Worm (Caenorhabditis elegans) whole organism, young adult: ENCODE data around the gene Y37E11AL.3.

Source experiments
- B0261.1 ChIP-seq: sonication (generic microtip); optimal IDR thresholded peaks from 2 replicates; lab custom pipeline; 2016; ENCODE audit warnings: mild to moderate bottlenecking, missing genetic modification characterization, moderate library complexity, missing compliant biosample characterization
- B0336.3 ChIP-seq: fragments of 200-800 bp; sonication (Bioruptor generic); IDR thresholded peaks from 2 replicates; pipeline ENCODE4 v1.3.6; 2022; ENCODE audit warnings: missing genetic modification characterization, missing compliant biosample characterization
- C17E4.6 ChIP-seq: fragments of 200-800 bp; sonication (Bioruptor generic); IDR thresholded peaks from 2 replicates; pipeline ENCODE4 v1.3.6; 2022; ENCODE audit warnings: missing genetic modification reagents, missing genetic modification characterization, missing compliant biosample characterization
- F10E7.11 ChIP-seq: sonication (generic microtip); optimal IDR thresholded peaks from 2 replicates; lab custom pipeline; 2017; ENCODE audit warnings: mild to moderate bottlenecking, missing genetic modification characterization, moderate library complexity, missing compliant biosample characterization
- F23B12.7 ChIP-seq: sonication (generic microtip); optimal IDR thresholded peaks from 2 replicates; lab custom pipeline; 2017; ENCODE audit warnings: missing genetic modification characterization, mild to moderate bottlenecking, missing compliant biosample characterization, antibody characterized with exemption, moderate library complexity; ENCODE audit not compliant: insufficient read depth
- F37B4.10 ChIP-seq: fragments of 200-800 bp; sonication (Bioruptor generic); IDR thresholded peaks from 2 replicates; pipeline ENCODE4 v1.3.6; 2022; ENCODE audit warnings: missing genetic modification characterization, missing compliant biosample characterization
- F39B2.1 ChIP-seq: fragments of 200-800 bp; sonication (Bioruptor generic); IDR thresholded peaks from 2 replicates; pipeline ENCODE4 v1.3.6; 2022; ENCODE audit warnings: missing genetic modification reagents, missing genetic modification characterization, missing compliant biosample characterization
- F49E8.2 ChIP-seq: sonication (generic microtip); optimal IDR thresholded peaks from 3 replicates; lab custom pipeline; 2017; ENCODE audit warnings: missing genetic modification characterization, mild to moderate bottlenecking, missing compliant biosample characterization, antibody characterized with exemption, moderate library complexity; ENCODE audit not compliant: insufficient read depth
- F55B11.4 ChIP-seq: sonication (generic microtip); optimal IDR thresholded peaks from 2 replicates; lab custom pipeline; 2016; ENCODE audit warnings: missing compliant biosample characterization, missing genetic modification characterization, borderline replicate concordance; ENCODE audit not compliant: insufficient read depth
- F57C9.4 ChIP-seq: sonication (generic microtip); optimal IDR thresholded peaks from 2 replicates; lab custom pipeline; 2017; ENCODE audit warnings: mild to moderate bottlenecking, missing genetic modification characterization, missing compliant biosample characterization
- Y67H2A.10 ChIP-seq: fragments of 200-800 bp; sonication (Bioruptor generic); conservative IDR thresholded peaks from 2 replicates; pipeline ENCODE4 v1.3.6; 2022; ENCODE audit warnings: missing genetic modification reagents, missing genetic modification characterization, missing compliant biosample characterization
- Y79H2A.3 ChIP-seq: fragments of 200-800 bp; sonication (Bioruptor generic); conservative IDR thresholded peaks from 2 replicates; pipeline ENCODE4 v1.3.6; 2022; ENCODE audit warnings: missing genetic modification reagents, missing genetic modification characterization, missing compliant biosample characterization
- aptf-2 ChIP-seq: fragments of 200-800 bp; sonication (Bioruptor generic); conservative IDR thresholded peaks from 2 replicates; pipeline ENCODE4 v1.3.6; 2022; ENCODE audit warnings: missing genetic modification reagents, missing genetic modification characterization, missing compliant biosample characterization
- atf-7 ChIP-seq: sonication (generic microtip); optimal IDR thresholded peaks from 2 replicates; lab custom pipeline; 2017; ENCODE audit warnings: mild to moderate bottlenecking, missing genetic modification characterization, missing compliant biosample characterization
- attf-6 ChIP-seq: fragments of 200-800 bp; sonication (Bioruptor generic); IDR thresholded peaks from 2 replicates; pipeline ENCODE4 v1.3.6; 2022; ENCODE audit warnings: missing genetic modification reagents, missing genetic modification characterization, missing compliant biosample characterization
- cebp-2 ChIP-seq: fragments of 200-800 bp; sonication (Bioruptor generic); IDR thresholded peaks from 2 replicates; pipeline ENCODE4 v1.3.6; 2022; ENCODE audit warnings: missing genetic modification characterization, missing compliant biosample characterization
- ceh-58 ChIP-seq: fragments of 200-800 bp; sonication (Bioruptor generic); IDR thresholded peaks from 2 replicates; pipeline ENCODE4 v1.3.6; 2022; ENCODE audit warnings: missing genetic modification characterization, missing compliant biosample characterization
- ceh-91 ChIP-seq: fragments of 200-800 bp; sonication (Bioruptor generic); IDR thresholded peaks from 2 replicates; pipeline ENCODE4 v1.3.6; 2022; ENCODE audit warnings: missing genetic modification reagents, missing genetic modification characterization, missing compliant biosample characterization
- dpff-1 ChIP-seq: sonication (generic microtip); optimal IDR thresholded peaks from 2 replicates; lab custom pipeline; 2017; ENCODE audit warnings: mild to moderate bottlenecking, missing genetic modification characterization, missing compliant biosample characterization
- him-1 ChIP-seq: sonication (generic microtip); optimal IDR thresholded peaks from 2 replicates; lab custom pipeline; 2016; ENCODE audit warnings: missing genotype, missing genetic modification reagents, missing genetic modification characterization, missing compliant biosample characterization
- lag-1 ChIP-seq: fragments of 200-800 bp; sonication (Bioruptor generic); IDR thresholded peaks from 2 replicates; pipeline ENCODE4 v1.3.6; 2022; ENCODE audit warnings: missing genetic modification reagents, missing genetic modification characterization, missing compliant biosample characterization
- lin-54 ChIP-seq: fragments of 200-800 bp; sonication (Bioruptor generic); optimal IDR thresholded peaks from 2 replicates; lab custom pipeline; 2018; ENCODE audit warnings: mild to moderate bottlenecking, missing genetic modification characterization, missing compliant biosample characterization
- madf-3 ChIP-seq: fragments of 200-800 bp; sonication (Bioruptor generic); IDR thresholded peaks from 2 replicates; pipeline ENCODE4 v1.3.6; 2022; ENCODE audit warnings: missing genetic modification reagents, missing genetic modification characterization, missing compliant biosample characterization
- nfya-1 ChIP-seq: sonication (generic microtip); optimal IDR thresholded peaks from 2 replicates; lab custom pipeline; 2017; ENCODE audit warnings: antibody characterized with exemption, missing compliant biosample characterization, missing genetic modification characterization, borderline replicate concordance; ENCODE audit not compliant: insufficient read depth
- nhr-179 ChIP-seq: sonication (generic microtip); optimal IDR thresholded peaks from 2 replicates; lab custom pipeline; 2016; ENCODE audit warnings: mild to moderate bottlenecking, missing genetic modification characterization, missing compliant biosample characterization
- nhr-80 ChIP-seq: sonication (generic microtip); optimal IDR thresholded peaks from 2 replicates; lab custom pipeline; 2016; ENCODE audit warnings: missing genetic modification characterization, missing compliant biosample characterization
- rcor-1 ChIP-seq: fragments of 200-800 bp; sonication (Bioruptor generic); IDR thresholded peaks from 2 replicates; pipeline ENCODE4 v1.3.6; 2022; ENCODE audit warnings: missing genetic modification reagents, missing genetic modification characterization, missing compliant biosample characterization
- sea-2 ChIP-seq: fragments of 200-800 bp; sonication (Bioruptor generic); IDR thresholded peaks from 2 replicates; pipeline ENCODE4 v1.3.6; 2022; ENCODE audit warnings: missing genetic modification characterization, missing compliant biosample characterization
- xnd-1 ChIP-seq: sonication (generic microtip); optimal IDR thresholded peaks from 2 replicates; lab custom pipeline; 2016; ENCODE audit warnings: missing genotype, missing genetic modification reagents, missing genetic modification characterization, missing compliant biosample characterization
- zfh-2 ChIP-seq: fragments of 200-800 bp; sonication (Bioruptor generic); conservative IDR thresholded peaks from 2 replicates; pipeline ENCODE4 v1.3.6; 2022; ENCODE audit warnings: missing genetic modification reagents, missing genetic modification characterization, missing compliant biosample characterization
- ztf-3 ChIP-seq: fragments of 200-800 bp; sonication (Bioruptor generic); optimal IDR thresholded peaks from 2 replicates; lab custom pipeline; 2018; ENCODE audit warnings: mild to moderate bottlenecking, missing genetic modification characterization, missing compliant biosample characterization

Gene Y37E11AL.3

DNA sequence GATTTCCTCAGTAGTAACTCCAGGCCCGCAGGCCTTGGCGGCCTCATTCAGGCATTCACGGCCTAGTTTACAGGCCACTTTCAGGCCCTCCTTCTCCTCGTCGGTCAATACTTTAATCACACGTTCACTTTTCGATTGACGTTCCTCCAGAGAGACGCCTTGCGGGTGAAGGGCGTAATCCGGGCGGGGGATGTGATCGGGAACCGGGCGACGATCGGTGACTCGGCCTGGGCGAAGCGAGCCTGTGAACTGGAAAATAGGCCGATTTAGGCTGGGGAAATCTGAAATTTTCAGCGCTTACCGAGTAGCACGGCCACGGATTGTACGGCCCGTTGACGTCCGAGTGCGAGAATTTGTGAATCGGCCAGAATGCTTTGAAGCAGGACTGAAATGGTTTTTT is 8.5 kb upstream of the Y37E11AL.3 start:
- TF ChIP-seq F37B4.10 (GFP tag; lab: Robert Waterston, UW) (0 out of 2 replicates have a peak, but pooled peaks have one; percentile 62), F23B12.7 (tag; lab: Kevin White, UChicago) (no peak), zfh-2 (peak; percentile 82)

DNA sequence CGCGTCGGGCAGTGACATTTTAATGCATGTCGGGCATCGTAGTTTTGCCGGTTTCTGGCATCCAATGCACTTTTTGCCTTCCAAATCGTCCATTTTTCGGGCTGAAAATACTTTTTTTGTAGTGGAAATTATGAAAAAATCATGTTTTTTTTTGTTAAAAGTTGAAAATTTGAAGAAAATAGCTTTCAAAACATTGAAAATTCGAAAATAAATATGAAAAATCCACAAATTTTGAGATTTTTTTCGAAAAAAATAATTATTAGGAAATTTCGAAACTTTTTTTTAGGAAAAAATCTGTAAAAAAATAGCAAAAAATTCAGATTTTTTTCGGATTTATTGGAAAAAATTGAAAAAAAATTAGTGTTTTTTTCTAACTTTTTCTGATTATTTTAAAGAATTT is 8.0 kb upstream of the Y37E11AL.3 start, which contains the start of gene map-1:
map-1 (minus strand) TSS at position 101 of the 400 bp plus-strand sequence.
- TF ChIP-seq dpff-1 (no peak), B0261.1 (tag; lab: Kevin White, UChicago) (no peak), Y79H2A.3 (GFP tag; lab: Robert Waterston, UW) (no peak), him-1 (tag; lab: Kevin White, UChicago) (no peak), ceh-91 (GFP tag; lab: Robert Waterston, UW) (no peak), F23B12.7 (tag; lab: Kevin White, UChicago) (no peak), Y67H2A.10 (GFP tag; lab: Robert Waterston, UW) (no peak), B0336.3 (GFP tag; lab: Robert Waterston, UW) (no peak), nhr-179 (no peak), rcor-1 (GFP tag; lab: Robert Waterston, UW) (no peak), madf-3 (GFP tag; lab: Robert Waterston, UW) (no peak), nhr-80 (tag; lab: Kevin White, UChicago) (no peak), ceh-58 (no peak), lag-1 (GFP tag; lab: Robert Waterston, UW) (no peak), atf-7 (tag; lab: Kevin White, UChicago) (no peak), cebp-2 (GFP tag; lab: Robert Waterston, UW) (no peak), C17E4.6 (GFP tag; lab: Robert Waterston, UW) (no peak), F57C9.4 (tag; lab: Kevin White, UChicago) (no peak), F49E8.2 (no peak), F39B2.1 (GFP tag; lab: Robert Waterston, UW) (no peak)

DNA sequence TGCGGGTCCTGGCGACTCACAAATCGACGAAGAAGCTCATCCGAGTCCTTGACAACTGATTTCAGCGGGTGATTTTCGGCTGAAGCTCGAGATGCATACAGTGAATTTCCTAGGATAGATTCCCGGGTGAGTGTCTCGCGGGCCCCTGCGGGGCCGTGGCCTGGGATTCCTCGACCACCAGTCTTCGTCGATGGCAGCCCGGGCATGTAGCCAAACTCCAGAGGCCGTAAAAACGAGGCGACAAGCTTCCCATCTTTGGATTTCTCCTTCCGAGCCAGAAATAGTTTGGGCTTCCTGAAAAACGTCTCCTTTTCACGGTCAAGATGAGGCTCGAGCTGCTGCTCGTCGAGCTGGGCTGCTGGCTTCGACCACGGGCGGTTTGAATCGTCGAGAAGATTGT is 6.7 kb upstream of the Y37E11AL.3 start:
- TF ChIP-seq F10E7.11 (tag; lab: Kevin White, UChicago), result no peak
- peak; percentile 69; the same call in 1 of the 2 replicates for TF ChIP-seq zfh-2
- TF ChIP-seq B0261.1 (tag; lab: Kevin White, UChicago), result no peak

DNA sequence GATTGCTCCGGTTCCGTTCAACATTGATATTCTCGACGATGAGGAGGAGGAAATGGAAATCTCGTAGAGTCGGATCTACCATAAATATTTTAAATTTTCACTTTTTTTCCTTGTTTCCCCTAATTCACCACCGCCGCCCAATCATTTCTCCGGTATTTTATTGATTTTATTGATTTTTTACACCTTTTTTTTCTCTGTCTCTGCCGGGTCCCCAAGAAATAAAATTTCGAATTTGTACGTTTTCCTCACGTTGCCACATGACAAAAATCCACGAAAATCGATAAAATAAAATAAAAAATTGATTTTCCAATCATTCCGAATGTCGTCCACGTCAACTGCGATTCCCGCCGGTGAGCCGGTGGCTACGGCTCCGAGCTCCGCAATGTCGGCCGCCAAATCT is 3.5 kb downstream of the Y37E11AL.3 start, which contains the start of gene Y37E11AL.2:
Y37E11AL.2 (plus strand) TSS at position 301 of the 400 bp plus-strand sequence.
- no peak for TF ChIP-seq sea-2 (GFP tag; lab: Robert Waterston, UW)
- no peak for TF ChIP-seq nfya-1 (tag; lab: Kevin White, UChicago)
- TF ChIP-seq zfh-2, result 0 out of 2 replicates have a peak, but pooled peaks have one; percentile 21

DNA sequence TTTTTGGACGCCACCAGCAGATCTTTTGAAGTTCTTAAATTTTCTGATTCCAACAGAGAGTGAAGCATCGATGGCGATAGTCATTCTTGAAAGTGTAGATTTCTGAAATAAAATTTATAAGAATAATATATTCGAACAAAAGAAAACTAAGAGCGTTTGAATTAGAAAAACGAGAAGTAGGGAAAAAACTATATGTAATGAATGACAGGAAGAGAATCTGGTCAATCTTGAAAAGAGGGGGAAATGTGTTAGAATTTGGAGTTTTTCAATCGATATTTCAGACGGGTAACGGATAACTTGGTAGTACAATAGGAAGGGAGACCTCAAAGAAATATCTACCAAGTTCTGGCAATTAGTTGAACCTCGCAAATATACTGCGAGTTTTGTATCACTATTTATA is 5.8 kb downstream of the Y37E11AL.3 start, which contains the start of gene Y37E11AL.9:
Y37E11AL.9 (minus strand) TSS at position 101 of the 400 bp plus-strand sequence.
- no peak for TF ChIP-seq aptf-2 (GFP tag; lab: Robert Waterston, UW)
- TF ChIP-seq lin-54 (GFP tag; lab: Kevin White, UChicago), result no peak
- TF ChIP-seq ztf-3 (GFP tag; lab: Kevin White, UChicago), result no peak

DNA sequence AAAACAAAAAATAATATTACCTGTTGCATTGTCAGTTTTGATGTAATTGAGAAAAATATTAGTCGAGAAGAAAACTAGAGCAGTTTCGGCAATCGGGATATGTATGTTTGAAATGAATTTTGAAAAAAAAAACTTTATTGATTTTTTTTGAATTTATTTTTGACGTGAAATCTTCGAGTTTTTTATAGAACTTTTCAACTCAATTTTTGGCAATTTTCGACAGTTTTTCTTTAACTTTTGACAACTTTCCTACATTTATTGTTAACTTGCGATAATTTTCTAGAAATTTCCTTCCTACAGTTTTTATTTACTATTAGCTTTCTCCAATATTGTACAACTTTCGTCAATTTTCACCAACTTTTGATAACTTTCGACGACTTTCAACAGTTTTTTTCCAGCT is 7.2 kb downstream of the Y37E11AL.3 start, which contains the start of gene Y37E11AL.12:
Y37E11AL.12 (minus strand) TSS at position 101 of the 400 bp plus-strand sequence.
- no peak for TF ChIP-seq xnd-1 (tag; lab: Kevin White, UChicago)
- TF ChIP-seq him-1 (tag; lab: Kevin White, UChicago), result no peak
- TF ChIP-seq F55B11.4, result no peak
- TF ChIP-seq attf-6 (GFP tag; lab: Robert Waterston, UW), result no peak
